Worm (Caenorhabditis elegans): ENCODE measurements around the gene B0496.2.

Gene B0496.2

ce11 chrIV:7403422-7403821, 44.2 kb upstream of the B0496.2 start:
- no peak for TF ChIP-seq C06A6.2 (GFP tag; conservative IDR thresholded peaks at IDR 0.05)
- no peak for TF ChIP-seq T26A5.8 (tag; optimal IDR thresholded peaks at IDR 0.05)
- no peak for TF ChIP-seq nhr-179 (tag; optimal IDR thresholded peaks at IDR 0.05)
- TF ChIP-seq snpc-3.4 (tag; optimal IDR thresholded peaks at IDR 0.05) = no peak
- no peak for TF ChIP-seq efl-1 (GFP tag; optimal IDR thresholded peaks at IDR 0.05)
- no peak for TF ChIP-seq dpl-1 (GFP tag; optimal IDR thresholded peaks at IDR 0.05)
- no peak for TF ChIP-seq rcor-1 (GFP tag; IDR thresholded peaks at IDR 0.05)
- no peak for TF ChIP-seq athp-1 (tag; optimal IDR thresholded peaks at IDR 0.05)

- no peak for TF ChIP-seq nfyb-1 (GFP tag; IDR thresholded peaks at IDR 0.05)
- TF ChIP-seq lin-35 (GFP tag; optimal IDR thresholded peaks at IDR 0.05) = no peak
- no peak for TF ChIP-seq lin-54 (GFP tag; optimal IDR thresholded peaks at IDR 0.05)
- no peak for TF ChIP-seq aptf-2 (GFP tag; conservative IDR thresholded peaks at IDR 0.05)
- TF ChIP-seq somi-1 (GFP tag; optimal IDR thresholded peaks at IDR 0.05) = no peak
- TF ChIP-seq ceh-79 (tag; optimal IDR thresholded peaks at IDR 0.05) = no peak
- no peak for TF ChIP-seq pbrm-1 (GFP tag; IDR thresholded peaks at IDR 0.05)
These were observed 42.6 kb upstream of the B0496.2 start, which contains the start of the genes C48A7.16 and egl-19 for ce11 chrIV:7404934-7405632. Gene C48A7.16, plus strand, starts transcription at chrIV:7405477. Gene egl-19, plus strand, starts transcription at chrIV:7405582.

- no peak for TF ChIP-seq madf-3 (GFP tag; IDR thresholded peaks at IDR 0.05)
- TF ChIP-seq hsf-1 (GFP tag; IDR thresholded peaks at IDR 0.05) = no peak
- no peak for TF ChIP-seq efl-1 (GFP tag; optimal IDR thresholded peaks at IDR 0.05)
These were observed 41.0 kb upstream of the B0496.2 start for ce11 chrIV:7406690-7407089.

- TF ChIP-seq F57A8.1 (GFP tag; optimal IDR thresholded peaks at IDR 0.05) (no peak), mes-4 (tag; optimal IDR thresholded peaks at IDR 0.05) (no peak), lin-54 (GFP tag; optimal IDR thresholded peaks at IDR 0.05) (no peak), sdz-38 (tag; optimal IDR thresholded peaks at IDR 0.05) (no peak), Y95B8A.8 (GFP tag; IDR thresholded peaks at IDR 0.05) (no peak), snpc-3.4 (tag; optimal IDR thresholded peaks at IDR 0.05) (no peak), ztf-28 (GFP tag; IDR thresholded peaks at IDR 0.05) (no peak), T26A5.8 (tag; optimal IDR thresholded peaks at IDR 0.05) (no peak)
These were observed 40.4 kb upstream of the B0496.2 start for ce11 chrIV:7407301-7407700.

- TF ChIP-seq hlh-12 (tag; optimal IDR thresholded peaks at IDR 0.05) (no peak), K12H6.12 (tag; optimal IDR thresholded peaks at IDR 0.05) (no peak), ZK185.1 (tag; optimal IDR thresholded peaks at IDR 0.05; ENCODE audit: poor library complexity, severe bottlenecking) (no peak), F57A8.1 (GFP tag; optimal IDR thresholded peaks at IDR 0.05) (no peak), madf-10 (tag; optimal IDR thresholded peaks at IDR 0.05) (no peak), ccch-3 (GFP tag; optimal IDR thresholded peaks at IDR 0.05) (no peak), egrh-3 (GFP tag; IDR thresholded peaks at IDR 0.05) (no peak), ekl-4 (GFP tag; IDR thresholded peaks at IDR 0.05) (no peak), F49E8.2 (tag; optimal IDR thresholded peaks at IDR 0.05; ENCODE audit: insufficient read depth) (no peak), lin-35 (GFP tag; optimal IDR thresholded peaks at IDR 0.05) (no peak), C06A6.2 (GFP tag; conservative IDR thresholded peaks at IDR 0.05) (no peak), pbrm-1 (GFP tag; IDR thresholded peaks at IDR 0.05) (no peak), Y53F4B.3 (GFP tag; IDR thresholded peaks at IDR 0.05) (no peak)
These were observed 34.1 kb upstream of the B0496.2 start for ce11 chrIV:7413573-7413972.

Data from whole organism, young adult.